Fruit fly (Drosophila melanogaster): ENCODE results near the gene ALiX.

DNA sequence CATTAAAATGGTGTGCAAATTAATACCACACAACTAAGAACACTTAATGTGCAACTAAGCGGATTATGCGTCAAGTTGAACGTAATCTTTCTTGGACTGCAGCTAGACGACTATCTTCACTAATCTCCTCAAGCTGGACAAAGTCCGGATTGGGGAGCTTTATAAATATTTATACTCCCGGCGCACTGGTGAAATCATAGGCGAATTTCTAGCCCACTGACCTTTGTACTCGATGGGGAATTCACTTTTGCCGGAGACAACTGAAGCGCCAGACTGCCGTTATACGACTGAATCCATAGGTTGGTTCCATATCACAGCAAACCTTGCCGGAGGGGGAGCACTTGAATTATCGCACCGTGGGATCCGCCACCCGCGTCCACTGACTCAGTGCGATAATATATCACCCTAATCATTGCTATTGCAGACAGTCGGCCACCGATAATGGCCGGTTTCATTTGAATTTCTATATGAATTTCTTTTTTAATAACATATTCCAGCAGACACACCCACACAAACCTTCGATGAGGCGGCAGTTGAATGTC is 6.2 kb upstream of the ALiX start:
- TF ChIP-seq EcR (GFP tag; optimal IDR thresholded peaks at IDR 0.05) = no peak
- no peak for TF ChIP-seq psq (optimal IDR thresholded peaks at IDR 0.05)
- no peak for TF ChIP-seq pan (optimal IDR thresholded peaks at IDR 0.05)
- TF ChIP-seq Dll (optimal IDR thresholded peaks at IDR 0.05) = no peak
- TF ChIP-seq usp (GFP tag; optimal IDR thresholded peaks at IDR 0.05) = no peak

Measured in whole organism.